Fruit fly (Drosophila melanogaster) whole organism, prepupa: ENCODE measurements around the gene ND-B16.6.

Experiments used
- Blimp-1 ChIP-seq: fragments of 200-800 bp; sonication (Bioruptor generic); optimal IDR thresholded peaks from 3 replicates; lab custom pipeline; 2017; ENCODE audit warnings: missing biosample characterization, missing genetic modification characterization, mild to moderate bottlenecking, moderate library complexity, missing genetic modification reagents
- CG10669 ChIP-seq: fragments of 200-800 bp; sonication (Bioruptor generic); optimal IDR thresholded peaks from 3 replicates; lab custom pipeline; 2018; ENCODE audit warnings: missing biosample characterization, mild to moderate bottlenecking, missing genetic modification characterization, moderate library complexity
- CG11294 ChIP-seq: fragments of 200-800 bp; sonication (Bioruptor generic); IDR thresholded peaks from 2 replicates; pipeline ENCODE4 v1.3.6; 2022; ENCODE audit warnings: missing biosample characterization, missing genetic modification characterization
- CG11762 ChIP-seq: fragments of 200-800 bp; sonication (Bioruptor generic); optimal IDR thresholded peaks from 3 replicates; lab custom pipeline; 2016; ENCODE audit warnings: missing biosample characterization, missing genetic modification characterization; ENCODE audit not compliant: insufficient read depth
- CG11902 ChIP-seq: fragments of 200-800 bp; sonication (Bioruptor generic); optimal IDR thresholded peaks from 3 replicates; lab custom pipeline; 2016; ENCODE audit warnings: missing biosample characterization, missing genetic modification characterization
- CG15336 ChIP-seq: fragments of 200-800 bp; sonication (Bioruptor generic); IDR thresholded peaks from 2 replicates; pipeline ENCODE4 v1.3.6; 2022; ENCODE audit warnings: missing biosample characterization, missing genetic modification characterization
- CG1621 ChIP-seq: fragments of 200-800 bp; sonication (Bioruptor generic); optimal IDR thresholded peaks from 3 replicates; lab custom pipeline; 2018; ENCODE audit warnings: missing biosample characterization, mild to moderate bottlenecking, missing genetic modification characterization
- CG31627 ChIP-seq: fragments of 200-800 bp; sonication (Bioruptor generic); optimal IDR thresholded peaks from 3 replicates; lab custom pipeline; 2016; ENCODE audit warnings: missing biosample characterization, missing genetic modification characterization
- CG32006 ChIP-seq: fragments of 200-800 bp; sonication (Bioruptor generic); optimal IDR thresholded peaks from 3 replicates; lab custom pipeline; 2017; ENCODE audit warnings: missing biosample characterization, mild to moderate bottlenecking, missing genetic modification characterization
- CG3919 ChIP-seq: fragments of 200-800 bp; sonication (Bioruptor generic); optimal IDR thresholded peaks from 3 replicates; lab custom pipeline; 2016; ENCODE audit warnings: missing biosample characterization, missing genetic modification characterization
- CG6163 ChIP-seq: fragments of 200-800 bp; sonication (Bioruptor generic); IDR thresholded peaks from 3 replicates; pipeline ENCODE4 v1.3.6; 2022; ENCODE audit warnings: missing biosample characterization, missing genetic modification characterization
- CG6276 ChIP-seq: fragments of 200-800 bp; sonication (Bioruptor generic); optimal IDR thresholded peaks from 2 replicates; lab custom pipeline; 2017; ENCODE audit warnings: missing biosample characterization, mild to moderate bottlenecking, missing genetic modification characterization
- CG6792 ChIP-seq: fragments of 200-800 bp; sonication (Bioruptor generic); optimal IDR thresholded peaks from 3 replicates; lab custom pipeline; 2016; ENCODE audit warnings: missing biosample characterization, missing genetic modification characterization
- CG6808 ChIP-seq: fragments of 200-800 bp; sonication (Bioruptor generic); optimal IDR thresholded peaks from 3 replicates; lab custom pipeline; 2017; ENCODE audit warnings: missing biosample characterization, missing genetic modification characterization, mild to moderate bottlenecking, moderate library complexity, missing genetic modification reagents
- CG6854 ChIP-seq: fragments of 200-800 bp; sonication (Bioruptor generic); optimal IDR thresholded peaks from 2 replicates; lab custom pipeline; 2017; ENCODE audit warnings: missing biosample characterization, mild to moderate bottlenecking, missing genetic modification characterization
- CG7368 ChIP-seq: fragments of 200-800 bp; sonication (Bioruptor generic); optimal IDR thresholded peaks from 3 replicates; lab custom pipeline; 2016; ENCODE audit warnings: missing biosample characterization, missing genetic modification characterization
- CG8119 ChIP-seq: fragments of 200-800 bp; sonication (Bioruptor generic); IDR thresholded peaks from 3 replicates; pipeline ENCODE4 v1.3.6; 2022; ENCODE audit warnings: missing biosample characterization, missing genetic modification characterization
- CG8632 ChIP-seq: fragments of 200-800 bp; sonication (Bioruptor generic); optimal IDR thresholded peaks from 3 replicates; lab custom pipeline; 2016; ENCODE audit warnings: missing biosample characterization, missing genetic modification characterization
- CG9139 ChIP-seq: fragments of 200-800 bp; sonication (Bioruptor generic); optimal IDR thresholded peaks from 3 replicates; lab custom pipeline; 2017; ENCODE audit warnings: missing biosample characterization, mild to moderate bottlenecking, missing genetic modification characterization
- Eip78C ChIP-seq: fragments of 200-800 bp; sonication (Bioruptor generic); peaks from one replicate; lab custom pipeline; 2016; ENCODE audit warnings: missing biosample characterization, missing genetic modification characterization
- Eip93F ChIP-seq: fragments of 200-800 bp; sonication (Bioruptor generic); optimal IDR thresholded peaks from 2 replicates; lab custom pipeline; 2016; ENCODE audit warnings: missing biosample characterization, mild to moderate bottlenecking, missing genetic modification characterization
- Gug ChIP-seq: fragments of 200-800 bp; sonication (Bioruptor generic); IDR thresholded peaks from 2 replicates; pipeline ENCODE4 v1.3.6; 2022; ENCODE audit warnings: missing biosample characterization, missing genetic modification characterization
- Hr39 ChIP-seq: fragments of 200-800 bp; sonication (Bioruptor generic); optimal IDR thresholded peaks from 2 replicates; lab custom pipeline; 2016; ENCODE audit warnings: missing biosample characterization, missing genetic modification characterization
- Hr4 ChIP-seq: fragments of 200-800 bp; sonication (Bioruptor generic); optimal IDR thresholded peaks from 3 replicates; lab custom pipeline; 2016; ENCODE audit warnings: missing biosample characterization, missing genetic modification characterization
- Lpt ChIP-seq: fragments of 200-800 bp; sonication (Bioruptor generic); optimal IDR thresholded peaks from 3 replicates; lab custom pipeline; 2016; ENCODE audit warnings: missing biosample characterization, missing genetic modification characterization
- OdsH ChIP-seq: fragments of 200-800 bp; sonication (Bioruptor generic); optimal IDR thresholded peaks from 3 replicates; lab custom pipeline; 2016; ENCODE audit warnings: missing biosample characterization, missing genetic modification characterization
- Smox ChIP-seq: fragments of 200-800 bp; sonication (Bioruptor generic); optimal IDR thresholded peaks from 3 replicates; lab custom pipeline; 2016; ENCODE audit warnings: missing biosample characterization, missing genetic modification characterization
- acj6 ChIP-seq: fragments of 200-800 bp; sonication (Bioruptor generic); optimal IDR thresholded peaks from 3 replicates; lab custom pipeline; 2016; ENCODE audit warnings: missing biosample characterization, missing genetic modification characterization
- cyc ChIP-seq: fragments of 200-800 bp; sonication (Bioruptor generic); optimal IDR thresholded peaks from 3 replicates; lab custom pipeline; 2016; ENCODE audit warnings: missing biosample characterization, missing genetic modification characterization
- dac ChIP-seq: fragments of 200-800 bp; sonication (Bioruptor generic); optimal IDR thresholded peaks from 2 replicates; lab custom pipeline; 2017; ENCODE audit warnings: missing biosample characterization, mild to moderate bottlenecking, missing genetic modification characterization
- eg ChIP-seq: fragments of 200-800 bp; sonication (Bioruptor generic); IDR thresholded peaks from 3 replicates; pipeline ENCODE4 v1.3.6; 2022; ENCODE audit warnings: missing biosample characterization, missing genetic modification characterization
- esn ChIP-seq: fragments of 200-800 bp; sonication (Bioruptor generic); optimal IDR thresholded peaks from 2 replicates; lab custom pipeline; 2016; ENCODE audit warnings: missing biosample characterization, mild to moderate bottlenecking, missing genetic modification characterization, moderate library complexity
- fd59A ChIP-seq: fragments of 200-800 bp; sonication (Bioruptor generic); optimal IDR thresholded peaks from 2 replicates; lab custom pipeline; 2017; ENCODE audit warnings: missing biosample characterization, mild to moderate bottlenecking, missing genetic modification characterization, missing genetic modification reagents
- fd85E ChIP-seq: fragments of 200-800 bp; sonication (Bioruptor generic); optimal IDR thresholded peaks from 3 replicates; lab custom pipeline; 2016; ENCODE audit warnings: missing biosample characterization, missing genetic modification characterization
- lz ChIP-seq: fragments of 200-800 bp; sonication (Bioruptor generic); optimal IDR thresholded peaks from 3 replicates; lab custom pipeline; 2016; ENCODE audit warnings: missing biosample characterization, missing genetic modification characterization
- salr ChIP-seq, 2 experiments: fragments of 200-800 bp; sonication (Bioruptor generic); optimal IDR thresholded peaks; 3 replicates each; lab custom pipeline; 2016 to 2018; ENCODE audit warnings: missing biosample characterization in 2 of 2, missing genetic modification characterization in 2 of 2, mild to moderate bottlenecking in 1 of 2
- topi ChIP-seq: fragments of 200-800 bp; sonication (Bioruptor generic); optimal IDR thresholded peaks from 3 replicates; lab custom pipeline; 2016; ENCODE audit warnings: missing biosample characterization, missing genetic modification characterization

ND-B16.6 gene

dm6 chrX:6316858-6317474 lies 33.2 kb downstream of the ND-B16.6 start (continued):
- TF ChIP-seq lz (GFP tag; lab: Kevin White, UChicago) (peak; percentile 29), dac (GFP tag; lab: Kevin White, UChicago) (no peak), Eip93F (GFP tag; lab: Kevin White, UChicago) (no peak), fd59A (GFP tag; lab: Kevin White, UChicago) (peak; percentile 15), CG6854 (no peak), CG7368 (GFP tag; lab: Kevin White, UChicago) (peak; percentile 13), CG11902 (no peak), CG10669 (GFP tag; lab: Kevin White, UChicago) (peak; percentile 31), Smox (GFP tag; lab: Kevin White, UChicago) (peak; percentile 21), CG3919 (peak; percentile 60), esn (GFP tag; lab: Kevin White, UChicago) (peak; percentile 32), Lpt (GFP tag; lab: Kevin White, UChicago) (peak; percentile 3), CG6276 (GFP tag; lab: Kevin White, UChicago) (peak; percentile 32), salr (GFP tag; optimal IDR thresholded peaks at IDR 0.05; lab: Kevin White, UChicago) (no peak), topi (GFP tag; lab: Kevin White, UChicago) (peak; percentile 27), Hr39 (GFP tag; lab: Kevin White, UChicago) (peak; percentile 25), Blimp-1 (GFP tag; lab: Kevin White, UChicago) (no peak)

dm6 chrX:6315583-6315982 lies 34.6 kb downstream of the ND-B16.6 start:
- TF ChIP-seq CG11902 (no peak), Eip78C (GFP tag; lab: Kevin White, UChicago) (peak; percentile 0), CG10669 (GFP tag; lab: Kevin White, UChicago) (no peak), CG11294 (GFP tag; lab: Robert Waterston, UW) (no peak), fd59A (GFP tag; lab: Kevin White, UChicago) (no peak), dac (GFP tag; lab: Kevin White, UChicago) (no peak), CG11762 (GFP tag; lab: Kevin White, UChicago) (no peak), Eip93F (GFP tag; lab: Kevin White, UChicago) (no peak)

- peak; percentile 16 for TF ChIP-seq CG32006 (GFP tag; lab: Kevin White, UChicago)
- TF ChIP-seq CG10669 (GFP tag; lab: Kevin White, UChicago) = no peak
These were observed 38.7 kb downstream of the ND-B16.6 start for dm6 chrX:6311516-6311915.

dm6 chrX:6310408-6310807 lies 39.8 kb downstream of the ND-B16.6 start:
- TF ChIP-seq esn (GFP tag; lab: Kevin White, UChicago) = no peak
- TF ChIP-seq CG11902 = no peak
- TF ChIP-seq CG8119 (GFP tag; lab: Robert Waterston, UW) = 0 out of 3 replicates have a peak, but pooled peaks have one; percentile 32
- TF ChIP-seq Gug (GFP tag; lab: Robert Waterston, UW) = 0 out of 2 replicates have a peak, but pooled peaks have one; percentile 16
- TF ChIP-seq CG32006 (GFP tag; lab: Kevin White, UChicago) = peak; percentile 31
- peak; percentile 24 for TF ChIP-seq Hr4 (GFP tag; lab: Kevin White, UChicago)
- no peak for TF ChIP-seq CG6808 (GFP tag; lab: Kevin White, UChicago)
- no peak for TF ChIP-seq acj6
- TF ChIP-seq CG6854 = no peak
- peak; percentile 25; the same call in 1 of the 2 replicates for TF ChIP-seq CG15336 (GFP tag; lab: Robert Waterston, UW)
- no peak for TF ChIP-seq fd85E (GFP tag; lab: Kevin White, UChicago)
- TF ChIP-seq CG6163 = 0 out of 3 replicates have a peak, but pooled peaks have one; percentile 39
- peak; percentile 11 for TF ChIP-seq CG6276 (GFP tag; lab: Kevin White, UChicago)
- no peak for TF ChIP-seq CG9139 (GFP tag; lab: Kevin White, UChicago)
- peak; percentile 45 for TF ChIP-seq Eip78C (GFP tag; lab: Kevin White, UChicago)
- no peak for TF ChIP-seq CG1621 (tag; lab: Kevin White, UChicago)
- no peak for TF ChIP-seq CG8632 (GFP tag; lab: Kevin White, UChicago)
- TF ChIP-seq OdsH (GFP tag; lab: Kevin White, UChicago) = peak; percentile 9
- TF ChIP-seq CG11294 (GFP tag; lab: Robert Waterston, UW) = no peak
- TF ChIP-seq CG6792 (GFP tag; lab: Kevin White, UChicago) = no peak
- TF ChIP-seq cyc (GFP tag; lab: Kevin White, UChicago) = no peak
- 0 out of 3 replicates have a peak, but pooled peaks have one; percentile 49 for TF ChIP-seq eg (GFP tag; lab: Robert Waterston, UW)
- no peak for TF ChIP-seq CG31627 (GFP tag; lab: Kevin White, UChicago)
- TF ChIP-seq, all 60 proteins: peak for 10
